Fruit fly (Drosophila melanogaster) whole organism, embryonic: Measurements from ENCODE around the gene mRpL55.

Source experiments
- Antp ChIP-seq: fragments of 200-800 bp; sonication (Bioruptor generic); optimal IDR thresholded peaks from 3 replicates; lab custom pipeline; 2016; ENCODE audit warnings: missing biosample characterization, missing genetic modification characterization
- Atf3 ChIP-seq: fragments of 200-800 bp; sonication (Bioruptor generic); optimal IDR thresholded peaks from 3 replicates; lab custom pipeline; 2016; ENCODE audit warnings: missing biosample characterization, missing genetic modification characterization
- CG11085 ChIP-seq: fragments of 200-800 bp; sonication (Bioruptor generic); IDR thresholded peaks from 2 replicates; pipeline ENCODE4 v1.3.6; 2022; ENCODE audit warnings: missing biosample characterization, missing genetic modification characterization
- CG11560 ChIP-seq: fragments of 200-800 bp; sonication (Bioruptor generic); IDR thresholded peaks from 3 replicates; pipeline ENCODE4 v1.3.6; 2022; ENCODE audit warnings: missing biosample characterization, missing genetic modification characterization
- CG12391 ChIP-seq: fragments of 200-800 bp; sonication (Bioruptor generic); optimal IDR thresholded peaks from 3 replicates; lab custom pipeline; 2018; ENCODE audit warnings: missing biosample characterization, mild to moderate bottlenecking, missing genetic modification characterization, moderate library complexity
- CG13775 ChIP-seq: fragments of 200-800 bp; sonication (Bioruptor generic); optimal IDR thresholded peaks from 3 replicates; lab custom pipeline; 2017; ENCODE audit warnings: missing biosample characterization, mild to moderate bottlenecking, missing genetic modification characterization
- CG14050 ChIP-seq: fragments of 200-800 bp; sonication (Bioruptor generic); IDR thresholded peaks from 3 replicates; pipeline ENCODE4 v1.3.6; 2022; ENCODE audit warnings: missing biosample characterization, missing genetic modification characterization
- CG14441 ChIP-seq: fragments of 200-800 bp; sonication (Bioruptor generic); IDR thresholded peaks from 2 replicates; pipeline ENCODE4 v1.3.6; 2022; ENCODE audit warnings: missing biosample characterization, missing genetic modification characterization
- CG17186 ChIP-seq: fragments of 200-800 bp; sonication (Bioruptor generic); optimal IDR thresholded peaks from 3 replicates; lab custom pipeline; 2017; ENCODE audit warnings: missing biosample characterization, missing genetic modification reagents, missing genetic modification characterization
- CG17328 ChIP-seq: fragments of 200-800 bp; sonication (Bioruptor generic); IDR thresholded peaks from 2 replicates; pipeline ENCODE4 v1.3.6; 2022; ENCODE audit warnings: missing biosample characterization, missing genetic modification characterization
- CG1792 ChIP-seq: fragments of 200-800 bp; sonication (Bioruptor generic); optimal IDR thresholded peaks from 2 replicates; lab custom pipeline; 2016; ENCODE audit warnings: missing biosample characterization, missing genetic modification characterization
- CG1832 ChIP-seq: fragments of 200-800 bp; sonication (Bioruptor generic); optimal IDR thresholded peaks from 2 replicates; lab custom pipeline; 2017; ENCODE audit warnings: missing biosample characterization, mild to moderate bottlenecking, missing genetic modification characterization, inconsistent platforms
- CG31365 ChIP-seq: fragments of 200-800 bp; sonication (Bioruptor generic); optimal IDR thresholded peaks from 2 replicates; lab custom pipeline; 2018; ENCODE audit warnings: missing biosample characterization, mild to moderate bottlenecking, missing genetic modification characterization
- CG3281 ChIP-seq: fragments of 200-800 bp; sonication (Bioruptor generic); optimal IDR thresholded peaks from 3 replicates; lab custom pipeline; 2017; ENCODE audit warnings: missing biosample characterization, mild to moderate bottlenecking, missing genetic modification characterization
- CG34224 ChIP-seq: fragments of 200-800 bp; sonication (Bioruptor generic); IDR thresholded peaks from 3 replicates; pipeline ENCODE4 v1.3.6; 2022; ENCODE audit warnings: missing biosample characterization, missing genetic modification characterization; ENCODE audit not compliant: partially characterized antibody
- CG4282 ChIP-seq: fragments of 200-800 bp; sonication (Bioruptor generic); optimal IDR thresholded peaks from 2 replicates; lab custom pipeline; 2016; ENCODE audit warnings: missing biosample characterization, missing genetic modification characterization
- CG4328 ChIP-seq: fragments of 200-800 bp; sonication (Bioruptor generic); optimal IDR thresholded peaks from 3 replicates; lab custom pipeline; 2017; ENCODE audit warnings: missing biosample characterization, missing genetic modification reagents, missing genetic modification characterization
- CG4820 ChIP-seq: fragments of 200-800 bp; sonication (Bioruptor generic); optimal IDR thresholded peaks from 3 replicates; lab custom pipeline; 2016; ENCODE audit warnings: missing biosample characterization, missing genetic modification characterization
- CG5245 ChIP-seq: fragments of 200-800 bp; sonication (Bioruptor generic); optimal IDR thresholded peaks from 3 replicates; lab custom pipeline; 2016; ENCODE audit warnings: missing biosample characterization, missing genetic modification characterization
- CG7271 ChIP-seq: fragments of 200-800 bp; sonication (Bioruptor generic); optimal IDR thresholded peaks from 2 replicates; lab custom pipeline; 2018; ENCODE audit warnings: missing biosample characterization, mild to moderate bottlenecking, missing genetic modification characterization, moderate library complexity
- CG8281 ChIP-seq: fragments of 200-800 bp; sonication (Bioruptor generic); optimal IDR thresholded peaks from 2 replicates; lab custom pipeline; 2018; ENCODE audit warnings: missing biosample characterization, mild to moderate bottlenecking, missing genetic modification characterization, moderate library complexity
- CG8290 ChIP-seq, 3 experiments: fragments of 200-800 bp; sonication (Bioruptor generic); optimal IDR thresholded peaks; 2 replicates each; lab custom pipeline; 2016 to 2019; ENCODE audit warnings: missing biosample characterization in 3 of 3, missing genetic modification characterization in 3 of 3, mild to moderate bottlenecking in 2 of 3, moderate library complexity in 1 of 3
- CG8388 ChIP-seq: fragments of 200-800 bp; sonication (Bioruptor generic); optimal IDR thresholded peaks from 2 replicates; lab custom pipeline; 2019; ENCODE audit warnings: missing biosample characterization, mild to moderate bottlenecking, missing genetic modification characterization, moderate library complexity
- CG9817 ChIP-seq: fragments of 200-800 bp; sonication (Bioruptor generic); optimal IDR thresholded peaks from 2 replicates; lab custom pipeline; 2018; ENCODE audit warnings: missing biosample characterization, mild to moderate bottlenecking, missing genetic modification characterization, moderate library complexity
- Dek ChIP-seq: fragments of 200-800 bp; sonication (Bioruptor generic); optimal IDR thresholded peaks from 3 replicates; lab custom pipeline; 2019; ENCODE audit warnings: missing biosample characterization, mild to moderate bottlenecking, missing genetic modification characterization, moderate library complexity
- Dp ChIP-seq: fragments of 200-800 bp; sonication (Bioruptor generic); optimal IDR thresholded peaks from 2 replicates; lab custom pipeline; 2018; ENCODE audit warnings: missing biosample characterization, mild to moderate bottlenecking, missing genetic modification characterization, moderate library complexity
- Dref ChIP-seq: fragments of 200-800 bp; sonication (Bioruptor generic); IDR thresholded peaks from 2 replicates; pipeline ENCODE4 v1.3.6; 2022; ENCODE audit warnings: missing biosample characterization, missing genetic modification characterization
- Hmx ChIP-seq: fragments of 200-800 bp; sonication (Bioruptor generic); optimal IDR thresholded peaks from 2 replicates; lab custom pipeline; 2016; ENCODE audit warnings: missing biosample characterization, missing genetic modification characterization
- Nf-YC ChIP-seq: fragments of 200-800 bp; optimal IDR thresholded peaks from 3 replicates; lab custom pipeline; 2019; ENCODE audit warnings: missing biosample characterization, mild to moderate bottlenecking, missing genetic modification characterization, moderate library complexity
- Spps ChIP-seq: fragments of 200-800 bp; sonication (Bioruptor generic); optimal IDR thresholded peaks from 2 replicates; lab custom pipeline; 2018; ENCODE audit warnings: missing biosample characterization, mild to moderate bottlenecking, missing genetic modification characterization
- ap ChIP-seq: fragments of 200-800 bp; sonication (Bioruptor generic); IDR thresholded peaks from 2 replicates; pipeline ENCODE4 v1.3.6; 2022; ENCODE audit warnings: missing biosample characterization, missing genetic modification characterization
- bigmax ChIP-seq: fragments of 200-800 bp; sonication (Bioruptor generic); optimal IDR thresholded peaks from 2 replicates; lab custom pipeline; 2018; ENCODE audit warnings: missing biosample characterization, mild to moderate bottlenecking, missing genetic modification characterization
- bowl ChIP-seq: fragments of 200-800 bp; sonication (Bioruptor generic); IDR thresholded peaks from 2 replicates; pipeline ENCODE4 v1.3.6; 2022; ENCODE audit warnings: missing biosample characterization, missing genetic modification characterization
- cwo ChIP-seq: fragments of 200-800 bp; sonication (Bioruptor generic); optimal IDR thresholded peaks from 3 replicates; lab custom pipeline; 2017; ENCODE audit warnings: missing biosample characterization, missing genetic modification characterization, mild to moderate bottlenecking, moderate library complexity, missing genetic modification reagents
- da ChIP-seq: fragments of 200-800 bp; sonication (Bioruptor generic); optimal IDR thresholded peaks from 2 replicates; lab custom pipeline; 2016; ENCODE audit warnings: missing biosample characterization, missing genetic modification characterization
- dan ChIP-seq: fragments of 200-800 bp; sonication (Bioruptor generic); IDR thresholded peaks from 2 replicates; pipeline ENCODE4 v1.3.6; 2022; ENCODE audit warnings: missing biosample characterization, missing genetic modification characterization
- gcm ChIP-seq: fragments of 200-800 bp; sonication (Bioruptor generic); optimal IDR thresholded peaks from 2 replicates; lab custom pipeline; 2019; ENCODE audit warnings: missing biosample characterization, mild to moderate bottlenecking, missing genetic modification characterization, moderate library complexity
- gsb ChIP-seq: fragments of 200-800 bp; sonication (Bioruptor generic); IDR thresholded peaks from 2 replicates; pipeline ENCODE4 v1.3.6; 2022; ENCODE audit warnings: missing biosample characterization, missing genetic modification characterization
- hbn ChIP-seq: fragments of 200-800 bp; sonication (Bioruptor generic); IDR thresholded peaks from 2 replicates; pipeline ENCODE4 v1.3.6; 2022; ENCODE audit warnings: missing biosample characterization, missing genetic modification characterization; ENCODE audit not compliant: partially characterized antibody
- jing ChIP-seq: fragments of 200-800 bp; sonication (Bioruptor generic); optimal IDR thresholded peaks from 2 replicates; lab custom pipeline; 2018; ENCODE audit warnings: missing biosample characterization, mild to moderate bottlenecking, missing genetic modification characterization
- maf-S ChIP-seq: fragments of 200-800 bp; sonication (Bioruptor generic); optimal IDR thresholded peaks from 2 replicates; lab custom pipeline; 2016; ENCODE audit warnings: missing biosample characterization, missing genetic modification characterization
- mam ChIP-seq: fragments of 200-800 bp; sonication (Bioruptor generic); optimal IDR thresholded peaks from 3 replicates; lab custom pipeline; 2016; ENCODE audit warnings: missing biosample characterization, missing genetic modification characterization
- odd ChIP-seq: fragments of 200-800 bp; sonication (Bioruptor generic); optimal IDR thresholded peaks from 2 replicates; lab custom pipeline; 2017; ENCODE audit warnings: missing biosample characterization, mild to moderate bottlenecking, missing genetic modification characterization
- psq ChIP-seq: fragments of 200-800 bp; sonication (Bioruptor generic); optimal IDR thresholded peaks from 2 replicates; lab custom pipeline; 2017; ENCODE audit warnings: missing biosample characterization, missing genetic modification characterization
- row ChIP-seq: fragments of 200-800 bp; sonication (Bioruptor generic); IDR thresholded peaks from 3 replicates; pipeline ENCODE4 v1.3.6; 2022; ENCODE audit warnings: missing biosample characterization, missing genetic modification characterization
- sima ChIP-seq: fragments of 200-800 bp; sonication (Bioruptor generic); optimal IDR thresholded peaks from 2 replicates; lab custom pipeline; 2016; ENCODE audit warnings: missing biosample characterization, missing genetic modification characterization
- so ChIP-seq: fragments of 200-800 bp; sonication (Bioruptor generic); IDR thresholded peaks from 3 replicates; pipeline ENCODE4 v1.3.6; 2022; ENCODE audit warnings: missing biosample characterization, missing genetic modification characterization
- sr ChIP-seq: fragments of 200-800 bp; sonication (Bioruptor generic); IDR thresholded peaks from 3 replicates; pipeline ENCODE4 v1.3.6; 2022; ENCODE audit warnings: missing biosample characterization, missing genetic modification characterization
- stwl ChIP-seq: fragments of 200-800 bp; sonication (Bioruptor generic); optimal IDR thresholded peaks from 3 replicates; lab custom pipeline; 2018; ENCODE audit warnings: missing biosample characterization, mild to moderate bottlenecking, missing genetic modification characterization, moderate library complexity
- tin ChIP-seq: fragments of 200-800 bp; sonication (Bioruptor generic); optimal IDR thresholded peaks from 3 replicates; lab custom pipeline; 2016; ENCODE audit warnings: missing biosample characterization, missing genetic modification characterization
- usp ChIP-seq: fragments of >200 bp; optimal IDR thresholded peaks from 2 replicates; lab custom pipeline; 2017; ENCODE audit warnings: missing biosample characterization, missing genetic modification characterization
- wor ChIP-seq: fragments of 200-800 bp; sonication (Bioruptor generic); IDR thresholded peaks from 2 replicates; pipeline ENCODE4 v1.3.6; 2022; ENCODE audit warnings: missing biosample characterization, missing genetic modification characterization

The mRpL55 gene

dm6 chr3R:19108126-19108525 lies 13.4 kb upstream of the mRpL55 start (continued):
- TF ChIP-seq CG31365 (tag; lab: Kevin White, UChicago) (no peak), tin (peak; percentile 30), Atf3 (GFP tag; lab: Kevin White, UChicago) (no peak), CG11085 (GFP tag; lab: Robert Waterston, UW) (no peak), CG7271 (no peak), hbn (no peak), row (GFP tag; lab: Robert Waterston, UW) (peak; percentile 56; the same call in 2 of the 3 replicates), CG14441 (GFP tag; lab: Robert Waterston, UW) (no peak), Nf-YC (tag; lab: Kevin White, UChicago) (no peak), CG8281 (no peak), CG1832 (GFP tag; lab: Kevin White, UChicago) (no peak), Spps (tag; lab: Kevin White, UChicago) (no peak), odd (no peak), Hmx (GFP tag; lab: Kevin White, UChicago) (no peak), cwo (no peak), da (GFP tag; lab: Kevin White, UChicago) (no peak), bigmax (GFP tag; lab: Kevin White, UChicago) (no peak), CG13775 (GFP tag; lab: Kevin White, UChicago) (no peak), CG17186 (GFP tag; lab: Kevin White, UChicago) (no peak), dan (no peak), ap (GFP tag; lab: Robert Waterston, UW) (no peak), CG8290 (GFP tag; optimal IDR thresholded peaks at IDR 0.05; lab: Kevin White, UChicago) (peak; percentile 1), CG8290 (tag; optimal IDR thresholded peaks at IDR 0.05; lab: Kevin White, UChicago) (no peak), usp (GFP tag; lab: Kevin White, UChicago) (no peak), psq (no peak), jing (no peak), so (GFP tag; lab: Robert Waterston, UW) (no peak), CG17328 (GFP tag; lab: Robert Waterston, UW) (0 out of 2 replicates have a peak, but pooled peaks have one; percentile 39), gcm (GFP tag; lab: Kevin White, UChicago) (peak; percentile 11), wor (GFP tag; lab: Robert Waterston, UW) (no peak), sr (GFP tag; lab: Robert Waterston, UW) (no peak), Dp (GFP tag; lab: Kevin White, UChicago) (no peak), Dref (no peak), CG4282 (no peak), gsb (GFP tag; lab: Robert Waterston, UW) (no peak), CG8388 (peak; percentile 26), bowl (no peak), Antp (GFP tag; lab: Kevin White, UChicago) (peak; percentile 5), CG1792 (GFP tag; lab: Kevin White, UChicago) (no peak), CG12391 (tag; lab: Kevin White, UChicago) (peak; percentile 31), CG4820 (no peak), CG4328 (no peak), CG34224 (GFP tag; lab: Robert Waterston, UW) (no peak), mam (GFP tag; lab: Kevin White, UChicago) (no peak), CG9817 (tag; lab: Kevin White, UChicago) (no peak), CG14050 (GFP tag; lab: Robert Waterston, UW) (no peak), CG11560 (tag; lab: Robert Waterston, UW) (no peak), maf-S (GFP tag; lab: Kevin White, UChicago) (no peak), CG5245 (no peak), Dek (tag; lab: Kevin White, UChicago) (no peak), stwl (tag; lab: Kevin White, UChicago) (no peak), CG3281 (GFP tag; lab: Kevin White, UChicago) (no peak), sima (no peak)
